Worm (Caenorhabditis elegans) whole organism, L4 larva: ENCODE results near the gene ace-3.

Experiments
- F10B5.3 ChIP-seq: sonication (generic microtip); optimal IDR thresholded peaks from 2 replicates; lab custom pipeline; 2016; ENCODE audit warnings: mild to moderate bottlenecking, missing genetic modification characterization, missing compliant biosample characterization
- F26F4.8 ChIP-seq: fragments of 200-800 bp; sonication (Bioruptor generic); conservative IDR thresholded peaks from 2 replicates; pipeline ENCODE4 v1.3.6; 2022; ENCODE audit warnings: missing genetic modification characterization, missing compliant biosample characterization
- Y48G9A.11 ChIP-seq: fragments of 200-800 bp; sonication (Bioruptor generic); IDR thresholded peaks from 2 replicates; pipeline ENCODE4 v1.3.6; 2022; ENCODE audit warnings: missing genetic modification reagents, missing genetic modification characterization, missing compliant biosample characterization
- Y5F2A.4 ChIP-seq: fragments of 200-800 bp; sonication (Bioruptor generic); optimal IDR thresholded peaks from 2 replicates; lab custom pipeline; 2018; ENCODE audit warnings: mild to moderate bottlenecking, missing genetic modification characterization, missing compliant biosample characterization
- aha-1 ChIP-seq: fragments of 150-350 bp; peaks from one replicate; lab custom pipeline; 2014; ENCODE audit warnings: missing biosample characterization, missing genetic modification characterization
- aly-2 ChIP-seq: sonication (generic microtip); optimal IDR thresholded peaks from 2 replicates; lab custom pipeline; 2018; ENCODE audit warnings: missing biosample characterization, missing genetic modification characterization
- ama-1 ChIP-seq: fragments of 150-350 bp; optimal IDR thresholded peaks from 2 replicates; lab custom pipeline; 2014; ENCODE audit warnings: inconsistent platforms, mixed read lengths
- ceh-20 ChIP-seq: fragments of 200-800 bp; sonication (Bioruptor generic); IDR thresholded peaks from 2 replicates; pipeline ENCODE4 v1.3.6; 2022; ENCODE audit warnings: missing genetic modification reagents, missing genetic modification characterization, missing compliant biosample characterization
- ceh-28 ChIP-seq: fragments of 150-350 bp; optimal IDR thresholded peaks from 2 replicates; lab custom pipeline; 2014; ENCODE audit warnings: missing biosample characterization, missing genetic modification reagents, missing genetic modification characterization
- ceh-32 ChIP-seq: sonication (generic microtip); optimal IDR thresholded peaks from 2 replicates; lab custom pipeline; 2016; ENCODE audit warnings: mild to moderate bottlenecking, missing genetic modification characterization, missing compliant biosample characterization; ENCODE audit not compliant: poor library complexity
- cey-2 ChIP-seq: sonication (generic microtip); optimal IDR thresholded peaks from 3 replicates; lab custom pipeline; 2017; ENCODE audit warnings: missing genetic modification characterization, mild to moderate bottlenecking, missing compliant biosample characterization, antibody characterized with exemption, borderline replicate concordance; ENCODE audit not compliant: insufficient read depth
- ctbp-1 ChIP-seq: fragments of 200-800 bp; sonication (Bioruptor generic); IDR thresholded peaks from 2 replicates; pipeline ENCODE4 v1.3.6; 2022; ENCODE audit warnings: missing genetic modification reagents, missing genetic modification characterization, missing compliant biosample characterization
- daf-8 ChIP-seq: fragments of 200-800 bp; sonication (Bioruptor generic); IDR thresholded peaks from 2 replicates; pipeline ENCODE4 v1.3.6; 2022; ENCODE audit warnings: missing genetic modification characterization, missing compliant biosample characterization
- dmd-6 ChIP-seq: fragments of 200-800 bp; sonication (Bioruptor generic); IDR thresholded peaks from 2 replicates; pipeline ENCODE4 v1.3.6; 2022; ENCODE audit warnings: missing genetic modification reagents, missing genetic modification characterization, missing compliant biosample characterization
- dmd-8 ChIP-seq: fragments of 200-800 bp; sonication (Bioruptor generic); IDR thresholded peaks from 2 replicates; pipeline ENCODE4 v1.3.6; 2022; ENCODE audit warnings: missing genetic modification characterization, missing compliant biosample characterization
- dpl-1 ChIP-seq: fragments of 150-350 bp; optimal IDR thresholded peaks from 2 replicates; lab custom pipeline; 2014; ENCODE audit warnings: missing biosample characterization, missing genetic modification reagents, missing genetic modification characterization
- egl-27 ChIP-seq: sonication (generic microtip); optimal IDR thresholded peaks from 3 replicates; lab custom pipeline; 2017; ENCODE audit warnings: missing biosample characterization, missing genetic modification reagents, missing genetic modification characterization
- hif-1 ChIP-seq, 2 experiments: sonication (generic microtip); optimal IDR thresholded peaks; 2 replicates each; lab custom pipeline; 2016 to 2017; ENCODE audit warnings: missing compliant biosample characterization in 2 of 2, missing genetic modification characterization in 2 of 2, missing genetic modification reagents in 2 of 2, missing genotype in 2 of 2, mild to moderate bottlenecking in 1 of 2
- lin-13 ChIP-seq: fragments of 150-350 bp; optimal IDR thresholded peaks from 2 replicates; lab custom pipeline; 2014; ENCODE audit warnings: missing biosample characterization, missing genetic modification reagents, missing genetic modification characterization
- mdl-1 ChIP-seq, 2 experiments: fragments of 150-350 bp in 1 of 2; sonication (generic microtip) in 1 of 2; optimal IDR thresholded peaks; 2 replicates each; lab custom pipeline; 2014 to 2017; ENCODE audit warnings: missing biosample characterization in 2 of 2, missing genetic modification characterization in 2 of 2
- mep-1 ChIP-seq: fragments of 150-350 bp; sonication (generic microtip); optimal IDR thresholded peaks from 3 replicates; lab custom pipeline; 2014; ENCODE audit warnings: missing biosample characterization, missing genetic modification characterization
- mes-2 ChIP-seq: sonication (generic microtip); optimal IDR thresholded peaks from 2 replicates; lab custom pipeline; 2016; ENCODE audit warnings: missing genotype, mild to moderate bottlenecking, missing genetic modification characterization, missing compliant biosample characterization; ENCODE audit not compliant: poor library complexity, severe bottlenecking
- nhr-102 ChIP-seq: sonication (generic microtip); optimal IDR thresholded peaks from 2 replicates; lab custom pipeline; 2016; ENCODE audit warnings: mild to moderate bottlenecking, missing genetic modification characterization, moderate library complexity, missing compliant biosample characterization
- nhr-25 ChIP-seq: sonication (generic microtip); optimal IDR thresholded peaks from 2 replicates; lab custom pipeline; 2017; ENCODE audit warnings: missing genetic modification characterization, mild to moderate bottlenecking, missing compliant biosample characterization, antibody characterized with exemption, moderate library complexity, borderline replicate concordance; ENCODE audit not compliant: insufficient read depth
- nhr-41 ChIP-seq: fragments of 200-800 bp; sonication (Bioruptor generic); IDR thresholded peaks from 2 replicates; pipeline ENCODE4 v1.3.6; 2022; ENCODE audit warnings: missing genetic modification reagents, missing genetic modification characterization, missing compliant biosample characterization
- nhr-42 ChIP-seq: fragments of 200-800 bp; sonication (Bioruptor generic); IDR thresholded peaks from 2 replicates; pipeline ENCODE4 v1.3.6; 2022; ENCODE audit warnings: missing genetic modification characterization, missing compliant biosample characterization
- nhr-48 ChIP-seq: sonication (generic microtip); optimal IDR thresholded peaks from 2 replicates; lab custom pipeline; 2016; ENCODE audit warnings: mild to moderate bottlenecking, missing genetic modification characterization, missing compliant biosample characterization
- nhr-6 ChIP-seq: fragments of 150-350 bp; optimal IDR thresholded peaks from 2 replicates; lab custom pipeline; 2014; ENCODE audit warnings: missing biosample characterization, missing genetic modification characterization
- pha-4 ChIP-seq, 2 experiments: fragments of 150-350 bp in 1 of 2; fragments of 200-800 bp in 1 of 2; sonication (Bioruptor generic) in 1 of 2; IDR thresholded peaks in 1 of 2; optimal IDR thresholded peaks in 1 of 2; 2 replicates each; pipeline versions ENCODE4 v1.3.6 to Lab custom; 2014 to 2022; ENCODE audit warnings: missing genetic modification characterization in 2 of 2, missing genetic modification reagents in 2 of 2, missing biosample characterization in 1 of 2, missing compliant biosample characterization in 1 of 2
- rbr-2 ChIP-seq: sonication (generic microtip); optimal IDR thresholded peaks from 2 replicates; lab custom pipeline; 2016; ENCODE audit warnings: missing genotype, missing genetic modification characterization, missing compliant biosample characterization
- saeg-2 ChIP-seq: fragments of 200-800 bp; sonication (Bioruptor generic); IDR thresholded peaks from 2 replicates; pipeline ENCODE4 v1.3.6; 2022; ENCODE audit warnings: missing genetic modification reagents, missing genetic modification characterization, missing compliant biosample characterization
- sdz-12 ChIP-seq: fragments of 200-800 bp; sonication (Bioruptor generic); optimal IDR thresholded peaks from 2 replicates; lab custom pipeline; 2018; ENCODE audit warnings: mild to moderate bottlenecking, missing genetic modification characterization, missing compliant biosample characterization
- snpc-1.2 ChIP-seq: fragments of 200-800 bp; sonication (Bioruptor generic); IDR thresholded peaks from 2 replicates; pipeline ENCODE4 v1.3.6; 2022; ENCODE audit warnings: missing genetic modification reagents, missing genetic modification characterization, missing compliant biosample characterization
- snpc-4 ChIP-seq: fragments of 150-350 bp; optimal IDR thresholded peaks from 2 replicates; lab custom pipeline; 2014; ENCODE audit warnings: missing biosample characterization, missing genetic modification characterization
- spr-1 ChIP-seq: sonication (generic microtip); optimal IDR thresholded peaks from 2 replicates; lab custom pipeline; 2016; ENCODE audit warnings: mild to moderate bottlenecking, missing genetic modification characterization, missing compliant biosample characterization
- tag-97 ChIP-seq: fragments of 200-800 bp; sonication (Bioruptor generic); IDR thresholded peaks from 2 replicates; pipeline ENCODE4 v1.3.6; 2022; ENCODE audit warnings: missing genetic modification characterization, missing compliant biosample characterization
- tra-1 ChIP-seq: fragments of 200-800 bp; sonication (Bioruptor generic); IDR thresholded peaks from 2 replicates; pipeline ENCODE4 v1.3.6; 2022; ENCODE audit warnings: missing genetic modification reagents, missing genetic modification characterization, missing compliant biosample characterization
- zfp-3 ChIP-seq: fragments of 200-800 bp; sonication (Bioruptor generic); conservative IDR thresholded peaks from 2 replicates; pipeline ENCODE4 v1.3.6; 2022; ENCODE audit warnings: missing genetic modification reagents, missing genetic modification characterization, missing compliant biosample characterization
- zip-11 ChIP-seq: fragments of 200-800 bp; sonication (Bioruptor generic); IDR thresholded peaks from 2 replicates; pipeline ENCODE4 v1.3.6; 2022; ENCODE audit warnings: missing genetic modification characterization, missing compliant biosample characterization

The ace-3 gene

ce11 chrII:14244457-14245254 is 39.2 kb downstream of the ace-3 start (continued):
- no peak for TF ChIP-seq saeg-2 (GFP tag; lab: Robert Waterston, UW)
- TF ChIP-seq snpc-4, result no peak
- TF ChIP-seq nhr-6 (tag; lab: Kevin White, UChicago), result peak; percentile 53
- peak; percentile 60 for TF ChIP-seq dpl-1 (GFP tag; lab: Kevin White, UChicago)
- peak; percentile 68 to 99 for TF ChIP-seq hif-1 (tag; optimal IDR thresholded peaks at IDR 0.05; lab: Kevin White, UChicago)
- no peak for TF ChIP-seq ceh-28
- no peak for TF ChIP-seq F26F4.8 (GFP tag; lab: Robert Waterston, UW)
- TF ChIP-seq lin-13, result peak; percentile 12
- no peak for TF ChIP-seq dmd-8 (GFP tag; lab: Robert Waterston, UW)
- no peak for TF ChIP-seq tag-97 (GFP tag; lab: Robert Waterston, UW)
- no peak for TF ChIP-seq nhr-25 (tag; lab: Kevin White, UChicago)
- no peak for TF ChIP-seq ceh-32 (tag; lab: Kevin White, UChicago)
- TF ChIP-seq daf-8 (GFP tag; lab: Robert Waterston, UW), result no peak
- no peak for TF ChIP-seq ama-1 (lab: Kevin White, UChicago)
- no peak for TF ChIP-seq aly-2 (tag; lab: Kevin White, UChicago)
- peak; percentile 60 for TF ChIP-seq mes-2 (tag; lab: Kevin White, UChicago)
- TF ChIP-seq rbr-2 (tag; lab: Kevin White, UChicago), result peak; percentile 50
- TF ChIP-seq mep-1 (tag; lab: Kevin White, UChicago), result peak; percentile 60
- TF ChIP-seq ctbp-1 (GFP tag; lab: Robert Waterston, UW), result 0 out of 2 replicates have a peak, but pooled peaks have one; percentile 7
- TF ChIP-seq nhr-41 (GFP tag; lab: Robert Waterston, UW), result no peak
- no peak for TF ChIP-seq F10B5.3 (tag; lab: Kevin White, UChicago)
- peak; percentile 69; the same call in 1 of the 2 replicates for TF ChIP-seq snpc-1.2
- 0 out of 2 replicates have a peak, but pooled peaks have one; percentile 15 for TF ChIP-seq tra-1 (GFP tag; lab: Robert Waterston, UW)
- no peak for TF ChIP-seq nhr-102
- TF ChIP-seq egl-27 (tag; lab: Kevin White, UChicago), result no peak
- no peak for TF ChIP-seq cey-2 (tag; lab: Kevin White, UChicago)
- peak; percentile 39; the same call in 1 of the 2 replicates for TF ChIP-seq dmd-6 (GFP tag; lab: Robert Waterston, UW)
- TF ChIP-seq nhr-48 (tag; lab: Kevin White, UChicago), result peak; percentile 11
- TF ChIP-seq pha-4 (GFP tag; IDR thresholded peaks at IDR 0.05; lab: Robert Waterston, UW), result no peak
- peak; percentile 60 for TF ChIP-seq pha-4 (tag; optimal IDR thresholded peaks at IDR 0.05; lab: Kevin White, UChicago)
- no peak for TF ChIP-seq zfp-3
- 0 out of 2 replicates have a peak, but pooled peaks have one; percentile 41 for TF ChIP-seq Y48G9A.11 (GFP tag; lab: Robert Waterston, UW)
- TF ChIP-seq sdz-12 (GFP tag; lab: Kevin White, UChicago), result no peak
- peak in 1 of 2 experiments; percentile 77 for TF ChIP-seq mdl-1 (tag; optimal IDR thresholded peaks at IDR 0.05; lab: Kevin White, UChicago)
- peak; percentile 100 for TF ChIP-seq aha-1
- no peak for TF ChIP-seq zip-11 (GFP tag; lab: Robert Waterston, UW)
- TF ChIP-seq spr-1 (tag; lab: Kevin White, UChicago), result no peak
- no peak for TF ChIP-seq ceh-20 (GFP tag; lab: Robert Waterston, UW)
- TF ChIP-seq Y5F2A.4, result no peak
- no peak for TF ChIP-seq nhr-42 (GFP tag; lab: Robert Waterston, UW)
